Worm (Caenorhabditis elegans): Measurements from ENCODE around the gene R09A8.2.

- TF ChIP-seq hmbx-1 (tag; optimal IDR thresholded peaks at IDR 0.05) (no peak), hmg-4 (GFP tag; optimal IDR thresholded peaks at IDR 0.05) (no peak), ama-1 (optimal IDR thresholded peaks at IDR 0.05) (no peak), ceh-13 (GFP tag; optimal IDR thresholded peaks at IDR 0.05) (no peak), tra-4 (tag; optimal IDR thresholded peaks at IDR 0.05) (no peak), sea-1 (GFP tag; conservative IDR thresholded peaks at IDR 0.05) (no peak), tbx-37 (GFP tag; conservative IDR thresholded peaks at IDR 0.05) (no peak), ceh-36 (tag; optimal IDR thresholded peaks at IDR 0.05) (no peak), hnd-1 (tag; optimal IDR thresholded peaks at IDR 0.05) (no peak), aly-1 (tag; optimal IDR thresholded peaks at IDR 0.05) (no peak), ets-7 (tag; optimal IDR thresholded peaks at IDR 0.05) (no peak), B0310.2 (tag; optimal IDR thresholded peaks at IDR 0.05) (no peak), pes-1 (GFP tag; IDR thresholded peaks at IDR 0.05) (no peak)
These were observed 46.5 kb downstream of the R09A8.2 start for ce11 chrX:12665799-12666198.

Data from whole organism, early embryonic.